Fruit fly (Drosophila melanogaster): ENCODE results near the gene Coq4.

- TF ChIP-seq Sp1 (GFP tag; optimal IDR thresholded peaks at IDR 0.05) (no peak), CG9705 (GFP tag; optimal IDR thresholded peaks at IDR 0.05) (no peak), pan (optimal IDR thresholded peaks at IDR 0.05) (no peak), lola (GFP tag; optimal IDR thresholded peaks at IDR 0.05) (no peak), ey (GFP tag; optimal IDR thresholded peaks at IDR 0.05) (no peak), usp (GFP tag; optimal IDR thresholded peaks at IDR 0.05) (no peak), tai (GFP tag; optimal IDR thresholded peaks at IDR 0.05) (no peak), Mio (GFP tag; optimal IDR thresholded peaks at IDR 0.05) (no peak), h (GFP tag; optimal IDR thresholded peaks at IDR 0.05) (peak; percentile 12), OdsH (GFP tag; optimal IDR thresholded peaks at IDR 0.05) (no peak), N (GFP tag; optimal IDR thresholded peaks at IDR 0.05) (no peak), fru (GFP tag; optimal IDR thresholded peaks at IDR 0.05) (no peak), Dif (GFP tag; optimal IDR thresholded peaks at IDR 0.05; ENCODE audit: partially characterized antibody) (peak; percentile 4), dsf (GFP tag; optimal IDR thresholded peaks at IDR 0.05; ENCODE audit: borderline replicate concordance) (no peak)
These were observed 41.5 kb upstream of the Coq4 start, which contains the start of the genes UQCR-Q and CG46525 for dm6 chr3L:17474711-17475451.

Measured in whole organism, wandering third instar larva.